Worm (Caenorhabditis elegans) whole organism, L1 larva: ENCODE data around the gene srx-114.

Experiments used
- efl-1 ChIP-seq, 4 experiments: fragments of 150-350 bp; optimal IDR thresholded peaks in 3 of 4; peaks in 1 of 4; 1 replicate in 1 of 4; 2 replicates in 3 of 4; lab custom pipeline; 2014; ENCODE audit warnings: missing biosample characterization in 2 of 4, missing genetic modification characterization in 2 of 4, missing genetic modification reagents in 2 of 4
- vab-15 ChIP-seq: sonication (generic microtip); optimal IDR thresholded peaks from 2 replicates; lab custom pipeline; 2017; ENCODE audit warnings: missing genotype, mild to moderate bottlenecking, missing genetic modification characterization, missing compliant biosample characterization

ce11 chrII:5417905-5418304, 15.1 kb downstream of the srx-114 start:
- TF ChIP-seq vab-15 (no peak), efl-1 (optimal IDR thresholded peaks at IDR 0.05; lab: Kevin White, UChicago) (no peak), efl-1 (GFP tag; optimal IDR thresholded peaks at IDR 0.05 in 1 of 2; lab: Kevin White, UChicago) (peak in 1 of 2 experiments; percentile 23)
